Fruit fly (Drosophila melanogaster): ENCODE results near the gene Epg5.

Gene Epg5

DNA sequence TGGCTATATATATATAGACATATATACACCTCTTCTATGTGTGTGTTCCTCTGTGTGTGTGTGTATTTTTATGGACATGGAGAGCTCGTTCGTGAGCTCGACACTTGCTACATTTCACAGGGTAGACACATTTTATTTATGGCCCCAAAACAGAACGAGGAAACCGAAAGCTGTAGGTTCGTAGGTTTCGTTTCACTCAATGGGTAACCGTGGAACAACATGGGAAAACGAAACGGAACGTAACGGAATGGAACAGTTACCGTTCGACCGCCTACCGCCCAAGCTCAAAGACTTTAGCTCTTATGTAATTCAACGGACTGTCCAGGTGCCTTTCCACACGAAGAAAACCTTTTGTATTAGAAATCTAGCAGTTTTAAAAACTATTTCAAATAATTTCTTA is 52.4 kb downstream of the Epg5 start:
- no peak for TF ChIP-seq Vsx2 (GFP tag; optimal IDR thresholded peaks at IDR 0.05; ENCODE audit: partially characterized antibody)
- TF ChIP-seq GATAd (GFP tag; optimal IDR thresholded peaks at IDR 0.05): no peak
- no peak for TF ChIP-seq dl (GFP tag; optimal IDR thresholded peaks at IDR 0.05; ENCODE audit: insufficient read depth in 1 of 2, partially characterized antibody in 2 of 2)
- no peak for TF ChIP-seq Mio (GFP tag; optimal IDR thresholded peaks at IDR 0.05)
- TF ChIP-seq Abd-B (GFP tag; optimal IDR thresholded peaks at IDR 0.05): no peak
- no peak for TF ChIP-seq Hnf4 (GFP tag; optimal IDR thresholded peaks at IDR 0.05)
- TF ChIP-seq ey (GFP tag; optimal IDR thresholded peaks at IDR 0.05): no peak
- TF ChIP-seq psq (GFP tag; optimal IDR thresholded peaks at IDR 0.05): no peak
- TF ChIP-seq dmrt93B (GFP tag; optimal IDR thresholded peaks at IDR 0.05): no peak
- no peak for TF ChIP-seq CrebA (GFP tag; optimal IDR thresholded peaks at IDR 0.05; ENCODE audit: borderline replicate concordance)
- no peak for TF ChIP-seq br (GFP tag; optimal IDR thresholded peaks at IDR 0.05)
- TF ChIP-seq rgr (GFP tag; optimal IDR thresholded peaks at IDR 0.05): no peak
- no peak for TF ChIP-seq N (GFP tag; optimal IDR thresholded peaks at IDR 0.05)

DNA sequence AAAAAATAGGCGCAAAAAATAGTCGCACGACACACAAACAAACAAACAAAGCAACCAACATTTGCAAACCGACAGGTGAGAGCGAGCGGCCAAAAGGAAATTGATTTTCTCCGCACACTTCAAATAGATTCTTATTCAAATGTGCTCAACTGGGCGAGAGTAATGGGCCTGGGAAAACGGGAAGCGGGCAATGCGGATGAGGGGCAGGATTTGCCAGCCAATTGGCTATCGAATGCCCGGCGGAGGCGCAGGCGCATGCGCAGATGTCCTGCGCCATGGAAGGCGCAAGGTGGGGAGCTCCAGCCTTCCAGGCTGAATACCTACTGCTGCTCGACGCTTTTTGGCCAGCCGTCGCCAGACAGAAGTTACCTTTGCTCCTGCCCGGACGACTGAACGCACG is 53.5 kb downstream of the Epg5 start, which contains the start of the genes ChAT and VAChT:
Gene ChAT (plus strand): TSS at position 352 of the 400 bp plus-strand sequence.
Gene VAChT (plus strand): TSS at position 352 of the 400 bp plus-strand sequence.
- TF ChIP-seq Hr78 (GFP tag; optimal IDR thresholded peaks at IDR 0.05) (no peak), brk (GFP tag; optimal IDR thresholded peaks at IDR 0.05) (no peak), ey (GFP tag; optimal IDR thresholded peaks at IDR 0.05) (no peak), Vsx2 (GFP tag; optimal IDR thresholded peaks at IDR 0.05; ENCODE audit: partially characterized antibody) (no peak), usp (GFP tag; optimal IDR thresholded peaks at IDR 0.05) (no peak), jim (GFP tag; optimal IDR thresholded peaks at IDR 0.05) (no peak), Dfd (GFP tag; optimal IDR thresholded peaks at IDR 0.05) (no peak), CG32264 (GFP tag; optimal IDR thresholded peaks at IDR 0.05) (no peak), Hnf4 (GFP tag; optimal IDR thresholded peaks at IDR 0.05) (no peak)

DNA sequence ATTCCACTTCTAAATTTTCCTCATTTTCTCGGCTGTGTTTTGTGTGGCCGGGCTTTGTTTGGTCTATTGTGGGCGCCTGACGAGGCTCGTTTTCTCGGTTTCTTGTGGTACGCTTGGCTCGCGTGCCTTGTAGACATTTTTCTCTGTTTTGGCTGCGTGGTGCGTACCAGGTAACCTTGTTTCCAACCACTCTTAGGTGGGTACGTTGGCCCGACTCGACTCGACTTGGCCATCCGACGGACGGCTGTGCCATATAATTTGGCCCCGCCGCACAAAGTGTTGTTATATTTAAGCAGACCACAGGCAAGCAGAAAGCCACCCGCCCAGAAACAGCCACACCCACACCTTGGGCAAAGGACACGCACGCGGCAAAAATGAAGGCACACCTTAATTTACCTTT is 55.2 kb downstream of the Epg5 start:
- no peak for TF ChIP-seq sage (GFP tag; optimal IDR thresholded peaks at IDR 0.05)
- TF ChIP-seq Hnf4 (GFP tag; optimal IDR thresholded peaks at IDR 0.05): no peak
- TF ChIP-seq lola (GFP tag; optimal IDR thresholded peaks at IDR 0.05): no peak
- TF ChIP-seq rgr (GFP tag; optimal IDR thresholded peaks at IDR 0.05): no peak
- no peak for TF ChIP-seq br (GFP tag; optimal IDR thresholded peaks at IDR 0.05)
- TF ChIP-seq psq (GFP tag; optimal IDR thresholded peaks at IDR 0.05): no peak
- no peak for TF ChIP-seq N (GFP tag; optimal IDR thresholded peaks at IDR 0.05)

Measured in whole organism, wandering third instar larva.